Fruit fly (Drosophila melanogaster) whole organism, embryonic: Measurements from ENCODE around the gene ebi.
A peak's percentile ranks its signal among the peaks of the same experiment; 100 is the strongest.

Experiments
- B-H1 ChIP-seq: fragments of 200-800 bp; sonication (Bioruptor generic); IDR thresholded peaks from 3 replicates; pipeline ENCODE4 v1.3.6; 2022; ENCODE audit warnings: missing biosample characterization, missing genetic modification characterization
- Blimp-1 ChIP-seq: fragments of 200-800 bp; sonication (Bioruptor generic); optimal IDR thresholded peaks from 3 replicates; lab custom pipeline; 2018; ENCODE audit warnings: missing biosample characterization, missing genetic modification characterization, mild to moderate bottlenecking, moderate library complexity, missing genetic modification reagents
- BtbVII ChIP-seq: fragments of 200-800 bp; sonication (Bioruptor generic); optimal IDR thresholded peaks from 3 replicates; lab custom pipeline; 2017; ENCODE audit warnings: missing biosample characterization, mild to moderate bottlenecking, missing genetic modification characterization
- Bteb2 ChIP-seq: fragments of 200-800 bp; sonication (Bioruptor generic); optimal IDR thresholded peaks from 2 replicates; lab custom pipeline; 2016; ENCODE audit warnings: missing biosample characterization, missing genetic modification characterization
- CG10366 ChIP-seq: fragments of 200-800 bp; sonication (Bioruptor generic); IDR thresholded peaks from 2 replicates; pipeline ENCODE4 v1.3.6; 2022; ENCODE audit warnings: missing biosample characterization, missing genetic modification characterization
- CG10959 ChIP-seq: fragments of 200-800 bp; sonication (Bioruptor generic); IDR thresholded peaks from 2 replicates; pipeline ENCODE4 v1.3.6; 2022; ENCODE audit warnings: missing biosample characterization, missing genetic modification characterization
- CG11560 ChIP-seq: fragments of 200-800 bp; sonication (Bioruptor generic); IDR thresholded peaks from 3 replicates; pipeline ENCODE4 v1.3.6; 2022; ENCODE audit warnings: missing biosample characterization, missing genetic modification characterization
- CG12071 ChIP-seq: fragments of 200-800 bp; sonication (Bioruptor generic); optimal IDR thresholded peaks from 3 replicates; lab custom pipeline; 2018; ENCODE audit warnings: missing biosample characterization, mild to moderate bottlenecking, missing genetic modification characterization
- CG13894 ChIP-seq: fragments of 200-800 bp; sonication (Bioruptor generic); optimal IDR thresholded peaks from 3 replicates; lab custom pipeline; 2018; ENCODE audit warnings: missing biosample characterization, mild to moderate bottlenecking, missing genetic modification characterization, moderate library complexity
- CG15011 ChIP-seq: fragments of 200-800 bp; sonication (Bioruptor generic); optimal IDR thresholded peaks from 3 replicates; lab custom pipeline; 2018; ENCODE audit warnings: missing biosample characterization, mild to moderate bottlenecking, missing genetic modification characterization
- CG15514 ChIP-seq: fragments of 200-800 bp; sonication (Bioruptor generic); optimal IDR thresholded peaks from 3 replicates; lab custom pipeline; 2017; ENCODE audit warnings: missing biosample characterization, missing genetic modification characterization, mild to moderate bottlenecking, moderate library complexity, missing genetic modification reagents
- CG15601 ChIP-seq: fragments of 200-800 bp; sonication (Bioruptor generic); optimal IDR thresholded peaks from 3 replicates; lab custom pipeline; 2019; ENCODE audit warnings: missing biosample characterization, mild to moderate bottlenecking, missing genetic modification characterization, moderate library complexity
- CG15696 ChIP-seq: fragments of 200-800 bp; sonication (Bioruptor generic); optimal IDR thresholded peaks from 2 replicates; lab custom pipeline; 2019; ENCODE audit warnings: missing biosample characterization, mild to moderate bottlenecking, missing genetic modification characterization, moderate library complexity
- CG16863 ChIP-seq: fragments of 200-800 bp; sonication (Bioruptor generic); optimal IDR thresholded peaks from 3 replicates; lab custom pipeline; 2016; ENCODE audit warnings: missing biosample characterization, missing genetic modification characterization
- CG17385 ChIP-seq: fragments of 200-800 bp; sonication (Bioruptor generic); optimal IDR thresholded peaks from 3 replicates; lab custom pipeline; 2018; ENCODE audit warnings: missing biosample characterization, mild to moderate bottlenecking, missing genetic modification characterization
- CG18599 ChIP-seq: fragments of 200-800 bp; sonication (Bioruptor generic); optimal IDR thresholded peaks from 3 replicates; lab custom pipeline; 2017; ENCODE audit warnings: missing biosample characterization, missing genetic modification characterization, mild to moderate bottlenecking, moderate library complexity, missing genetic modification reagents
- CG18619 ChIP-seq: fragments of 200-800 bp; sonication (Bioruptor generic); optimal IDR thresholded peaks from 3 replicates; lab custom pipeline; 2017; ENCODE audit warnings: missing biosample characterization, mild to moderate bottlenecking, missing genetic modification characterization
- CG18764 ChIP-seq: fragments of 200-800 bp; sonication (Bioruptor generic); optimal IDR thresholded peaks from 3 replicates; lab custom pipeline; 2016; ENCODE audit warnings: missing biosample characterization, missing genetic modification characterization
- CG2116 ChIP-seq: fragments of 200-800 bp; sonication (Bioruptor generic); optimal IDR thresholded peaks from 3 replicates; lab custom pipeline; 2018; ENCODE audit warnings: missing biosample characterization, mild to moderate bottlenecking, missing genetic modification characterization
- CG31365 ChIP-seq: fragments of 200-800 bp; sonication (Bioruptor generic); optimal IDR thresholded peaks from 2 replicates; lab custom pipeline; 2018; ENCODE audit warnings: missing biosample characterization, mild to moderate bottlenecking, missing genetic modification characterization
- CG42726 ChIP-seq: fragments of 200-800 bp; sonication (Bioruptor generic); IDR thresholded peaks from 2 replicates; pipeline ENCODE4 v1.3.6; 2022; ENCODE audit warnings: missing biosample characterization, missing genetic modification characterization; ENCODE audit not compliant: partially characterized antibody
- CG6813 ChIP-seq: fragments of 200-800 bp; sonication (Bioruptor generic); optimal IDR thresholded peaks from 2 replicates; lab custom pipeline; 2017; ENCODE audit warnings: missing biosample characterization, missing genetic modification characterization, mild to moderate bottlenecking, moderate library complexity, missing genetic modification reagents
- CG7839 ChIP-seq: fragments of 200-800 bp; sonication (Bioruptor generic); optimal IDR thresholded peaks from 3 replicates; lab custom pipeline; 2018; ENCODE audit warnings: missing biosample characterization, mild to moderate bottlenecking, missing genetic modification characterization, moderate library complexity
- CG8290 ChIP-seq, 3 experiments: fragments of 200-800 bp; sonication (Bioruptor generic); optimal IDR thresholded peaks; 2 replicates each; lab custom pipeline; 2016 to 2019; ENCODE audit warnings: missing biosample characterization in 3 of 3, missing genetic modification characterization in 3 of 3, mild to moderate bottlenecking in 2 of 3, moderate library complexity in 1 of 3
- CG8924 ChIP-seq: fragments of 200-800 bp; optimal IDR thresholded peaks from 3 replicates; lab custom pipeline; 2019; ENCODE audit warnings: missing biosample characterization, mild to moderate bottlenecking, missing genetic modification characterization, moderate library complexity
- CrebB ChIP-seq: fragments of 200-800 bp; sonication (Bioruptor generic); optimal IDR thresholded peaks from 3 replicates; lab custom pipeline; 2018; ENCODE audit warnings: missing biosample characterization, mild to moderate bottlenecking, missing genetic modification characterization
- Doc3 ChIP-seq: fragments of 200-800 bp; sonication (Bioruptor generic); IDR thresholded peaks from 3 replicates; pipeline ENCODE4 v1.3.6; 2022; ENCODE audit warnings: missing biosample characterization, missing genetic modification characterization; ENCODE audit not compliant: partially characterized antibody
- Drgx ChIP-seq: fragments of 200-800 bp; sonication (Bioruptor generic); IDR thresholded peaks from 2 replicates; pipeline ENCODE4 v1.3.6; 2022; ENCODE audit warnings: missing biosample characterization, missing genetic modification characterization
- HLH3B ChIP-seq: fragments of 200-800 bp; sonication (Bioruptor generic); IDR thresholded peaks from 2 replicates; pipeline ENCODE4 v1.3.6; 2022; ENCODE audit warnings: missing biosample characterization, missing genetic modification characterization
- Hmr ChIP-seq: fragments of 200-800 bp; sonication (Bioruptor generic); optimal IDR thresholded peaks from 3 replicates; lab custom pipeline; 2017; ENCODE audit warnings: mild to moderate bottlenecking, missing biosample characterization, missing genetic modification reagents, missing genetic modification characterization
- Max ChIP-seq: fragments of 200-800 bp; sonication (Bioruptor generic); optimal IDR thresholded peaks from 2 replicates; lab custom pipeline; 2016; ENCODE audit warnings: missing biosample characterization, mild to moderate bottlenecking, missing genetic modification characterization
- Med ChIP-seq: fragments of 200-800 bp; sonication (Bioruptor generic); peaks from one replicate; lab custom pipeline; 2016; ENCODE audit warnings: missing biosample characterization, missing genetic modification characterization, mild to moderate bottlenecking, inconsistent platforms, moderate library complexity
- Meics ChIP-seq: fragments of 200-800 bp; sonication (Bioruptor generic); optimal IDR thresholded peaks from 2 replicates; lab custom pipeline; 2017; ENCODE audit warnings: missing biosample characterization, mild to moderate bottlenecking, missing genetic modification characterization
- Myb ChIP-seq: fragments of 200-800 bp; sonication (Bioruptor generic); optimal IDR thresholded peaks from 2 replicates; lab custom pipeline; 2016; ENCODE audit warnings: missing biosample characterization, missing genetic modification characterization
- Neu2 ChIP-seq: fragments of 200-800 bp; sonication (Bioruptor generic); optimal IDR thresholded peaks from 3 replicates; lab custom pipeline; 2016; ENCODE audit warnings: missing biosample characterization, missing genetic modification characterization, borderline replicate concordance
- Nf-YB ChIP-seq: fragments of 200-800 bp; sonication (Bioruptor generic); optimal IDR thresholded peaks from 3 replicates; lab custom pipeline; 2019; ENCODE audit warnings: missing biosample characterization, mild to moderate bottlenecking, missing genetic modification characterization, moderate library complexity
- Nf-YC ChIP-seq: fragments of 200-800 bp; optimal IDR thresholded peaks from 3 replicates; lab custom pipeline; 2019; ENCODE audit warnings: missing biosample characterization, mild to moderate bottlenecking, missing genetic modification characterization, moderate library complexity
- Oli ChIP-seq: fragments of 200-800 bp; sonication (Bioruptor generic); optimal IDR thresholded peaks from 2 replicates; lab custom pipeline; 2018; ENCODE audit warnings: missing biosample characterization, mild to moderate bottlenecking, missing genetic modification characterization, moderate library complexity
- PHDP ChIP-seq: fragments of 200-800 bp; sonication (Bioruptor generic); optimal IDR thresholded peaks from 3 replicates; lab custom pipeline; 2018; ENCODE audit warnings: missing biosample characterization, mild to moderate bottlenecking, missing genetic modification characterization, moderate library complexity
- ase ChIP-seq: fragments of 200-800 bp; sonication (Bioruptor generic); IDR thresholded peaks from 3 replicates; pipeline ENCODE4 v1.3.6; 2022; ENCODE audit warnings: missing biosample characterization, missing genetic modification characterization
- bab2 ChIP-seq: fragments of 200-800 bp; sonication (Bioruptor generic); optimal IDR thresholded peaks from 2 replicates; lab custom pipeline; 2016; ENCODE audit warnings: missing biosample characterization, missing genetic modification characterization
- caup ChIP-seq: fragments of 200-800 bp; sonication (Bioruptor generic); optimal IDR thresholded peaks from 3 replicates; lab custom pipeline; 2017; ENCODE audit warnings: missing biosample characterization, mild to moderate bottlenecking, missing genetic modification characterization, moderate library complexity; ENCODE audit not compliant: severe bottlenecking
- chinmo ChIP-seq: fragments of 200-800 bp; sonication (Bioruptor generic); IDR thresholded peaks from 4 replicates; pipeline ENCODE4 v1.3.6; 2022; ENCODE audit warnings: missing biosample characterization, missing genetic modification characterization; ENCODE audit not compliant: partially characterized antibody
- dati ChIP-seq: fragments of 200-800 bp; sonication (Bioruptor generic); IDR thresholded peaks from 2 replicates; pipeline ENCODE4 v1.3.6; 2022; ENCODE audit warnings: missing biosample characterization, missing genetic modification characterization
- fd3F ChIP-seq: fragments of 200-800 bp; sonication (Bioruptor generic); optimal IDR thresholded peaks from 2 replicates; lab custom pipeline; 2018; ENCODE audit warnings: missing biosample characterization, mild to moderate bottlenecking, missing genetic modification characterization, moderate library complexity
- mirr ChIP-seq: fragments of 200-800 bp; sonication (Bioruptor generic); optimal IDR thresholded peaks from 3 replicates; lab custom pipeline; 2018; ENCODE audit warnings: missing biosample characterization, mild to moderate bottlenecking, missing genetic modification characterization
- oc ChIP-seq: fragments of 200-800 bp; sonication (Bioruptor generic); optimal IDR thresholded peaks from 2 replicates; lab custom pipeline; 2018; ENCODE audit warnings: missing biosample characterization, mild to moderate bottlenecking, missing genetic modification characterization, moderate library complexity
- pnt ChIP-seq: fragments of 200-800 bp; sonication (Bioruptor generic); optimal IDR thresholded peaks from 3 replicates; lab custom pipeline; 2016; ENCODE audit warnings: missing biosample characterization, missing genetic modification characterization
- sqz ChIP-seq: fragments of 200-800 bp; sonication (Bioruptor generic); optimal IDR thresholded peaks from 3 replicates; lab custom pipeline; 2018; ENCODE audit warnings: missing biosample characterization, mild to moderate bottlenecking, missing genetic modification characterization
- usp ChIP-seq: fragments of >200 bp; optimal IDR thresholded peaks from 2 replicates; lab custom pipeline; 2017; ENCODE audit warnings: missing biosample characterization, missing genetic modification characterization

Gene ebi

dm6 chr2L:425491-425890 lies 10.6 kb downstream of the ebi start (continued):
- TF ChIP-seq CG42726 (GFP tag; lab: Robert Waterston, UW) (no peak), CG31365 (tag; lab: Kevin White, UChicago) (peak; percentile 6), Oli (tag; lab: Kevin White, UChicago) (no peak), CG7839 (tag; lab: Kevin White, UChicago) (peak; percentile 1), dati (no peak), CG15696 (tag; lab: Kevin White, UChicago) (no peak), Drgx (GFP tag; lab: Robert Waterston, UW) (no peak), B-H1 (no peak), CG17385 (no peak), CG8290 (GFP tag; optimal IDR thresholded peaks at IDR 0.05; lab: Kevin White, UChicago) (no peak), CG8290 (tag; optimal IDR thresholded peaks at IDR 0.05; lab: Kevin White, UChicago) (peak in 1 of 2 experiments; percentile 62), CG18599 (GFP tag; lab: Kevin White, UChicago) (peak; percentile 30), Bteb2 (GFP tag; lab: Kevin White, UChicago) (no peak), CG15601 (tag; lab: Kevin White, UChicago) (peak; percentile 12), BtbVII (peak; percentile 39), bab2 (no peak), CG8924 (tag; lab: Kevin White, UChicago) (no peak), Hmr (GFP tag; lab: Kevin White, UChicago) (peak; percentile 52), CG10959 (GFP tag; lab: Robert Waterston, UW) (no peak), Myb (GFP tag; lab: Kevin White, UChicago) (peak; percentile 0), Max (GFP tag; lab: Kevin White, UChicago) (no peak), CG18764 (GFP tag; lab: Kevin White, UChicago) (no peak), fd3F (GFP tag; lab: Kevin White, UChicago) (peak; percentile 6), mirr (GFP tag; lab: Kevin White, UChicago) (peak; percentile 10), ase (GFP tag; lab: Robert Waterston, UW) (no peak), pnt (no peak), CG11560 (tag; lab: Robert Waterston, UW) (no peak), Meics (GFP tag; lab: Kevin White, UChicago) (peak; percentile 19), HLH3B (no peak), Nf-YC (tag; lab: Kevin White, UChicago) (no peak), CG18619 (GFP tag; lab: Kevin White, UChicago) (no peak), CG12071 (GFP tag; lab: Kevin White, UChicago) (peak; percentile 55), Med (GFP tag; lab: Kevin White, UChicago) (peak; percentile 76), usp (GFP tag; lab: Kevin White, UChicago) (no peak), oc (tag; lab: Kevin White, UChicago) (no peak), Blimp-1 (GFP tag; lab: Kevin White, UChicago) (peak; percentile 8), CG15514 (GFP tag; lab: Kevin White, UChicago) (peak; percentile 39), CG15011 (no peak), CrebB (tag; lab: Kevin White, UChicago) (peak; percentile 0), sqz (no peak), caup (GFP tag; lab: Kevin White, UChicago) (peak; percentile 15), CG10366 (GFP tag; lab: Robert Waterston, UW) (no peak), Neu2 (no peak), Nf-YB (GFP tag; lab: Kevin White, UChicago) (no peak), CG16863 (no peak), CG13894 (tag; lab: Kevin White, UChicago) (no peak), CG6813 (GFP tag; lab: Kevin White, UChicago) (peak; percentile 56), CG2116 (GFP tag; lab: Kevin White, UChicago) (no peak), chinmo (no peak), PHDP (tag; lab: Kevin White, UChicago) (peak; percentile 46), Doc3 (GFP tag; lab: Robert Waterston, UW) (no peak)
